Worm (Caenorhabditis elegans) whole organism, young adult: ENCODE results near the gene btb-7.

Experiments used
- B0019.2 ChIP-seq: fragments of 200-800 bp; sonication (Bioruptor generic); conservative IDR thresholded peaks from 2 replicates; pipeline ENCODE4 v1.3.6; 2022; ENCODE audit warnings: missing genetic modification reagents, missing genetic modification characterization, missing compliant biosample characterization
- C06A6.2 ChIP-seq: fragments of 200-800 bp; sonication (Bioruptor generic); conservative IDR thresholded peaks from 2 replicates; pipeline ENCODE4 v1.3.6; 2022; ENCODE audit warnings: missing genetic modification characterization, missing compliant biosample characterization
- C17E4.6 ChIP-seq: fragments of 200-800 bp; sonication (Bioruptor generic); IDR thresholded peaks from 2 replicates; pipeline ENCODE4 v1.3.6; 2022; ENCODE audit warnings: missing genetic modification reagents, missing genetic modification characterization, missing compliant biosample characterization
- F33H1.4 ChIP-seq: fragments of 200-800 bp; sonication (Bioruptor generic); IDR thresholded peaks from 2 replicates; pipeline ENCODE4 v1.3.6; 2022; ENCODE audit warnings: missing genetic modification reagents, missing genetic modification characterization, missing compliant biosample characterization
- F55B11.4 ChIP-seq: sonication (generic microtip); optimal IDR thresholded peaks from 2 replicates; lab custom pipeline; 2016; ENCODE audit warnings: missing compliant biosample characterization, missing genetic modification characterization, borderline replicate concordance; ENCODE audit not compliant: insufficient read depth
- F57A8.1 ChIP-seq: fragments of 200-800 bp; sonication (Bioruptor generic); optimal IDR thresholded peaks from 2 replicates; lab custom pipeline; 2018; ENCODE audit warnings: mild to moderate bottlenecking, missing genetic modification characterization, moderate library complexity, missing compliant biosample characterization
- K12H6.12 ChIP-seq: fragments of 200-800 bp; sonication (Bioruptor generic); optimal IDR thresholded peaks from 2 replicates; lab custom pipeline; 2018; ENCODE audit warnings: mild to moderate bottlenecking, missing genetic modification characterization, missing compliant biosample characterization
- T07F8.4 ChIP-seq: sonication (generic microtip); optimal IDR thresholded peaks from 2 replicates; lab custom pipeline; 2016; ENCODE audit warnings: mild to moderate bottlenecking, missing genetic modification characterization, moderate library complexity, missing compliant biosample characterization
- Y95B8A.8 ChIP-seq: fragments of 200-800 bp; sonication (Bioruptor generic); IDR thresholded peaks from 2 replicates; pipeline ENCODE4 v1.3.6; 2022; ENCODE audit warnings: missing genetic modification reagents, missing genetic modification characterization, missing compliant biosample characterization
- akir-1 ChIP-seq: fragments of 200-800 bp; sonication (Bioruptor generic); optimal IDR thresholded peaks from 2 replicates; lab custom pipeline; 2018; ENCODE audit warnings: mild to moderate bottlenecking, missing genetic modification characterization, moderate library complexity, missing compliant biosample characterization
- ama-1 ChIP-seq, 3 experiments: fragments of 150-350 bp in 1 of 3; sonication (generic microtip) in 2 of 3; optimal IDR thresholded peaks; 2 replicates each; lab custom pipeline; 2014 to 2018; ENCODE audit warnings: missing biosample characterization in 2 of 3, missing genetic modification characterization in 2 of 3, missing genetic modification reagents in 2 of 3
- atf-7 ChIP-seq: sonication (generic microtip); optimal IDR thresholded peaks from 2 replicates; lab custom pipeline; 2017; ENCODE audit warnings: mild to moderate bottlenecking, missing genetic modification characterization, missing compliant biosample characterization
- ceh-27 ChIP-seq: fragments of 200-800 bp; sonication (Bioruptor generic); optimal IDR thresholded peaks from 2 replicates; lab custom pipeline; 2018; ENCODE audit warnings: mild to moderate bottlenecking, missing genetic modification characterization, moderate library complexity, missing compliant biosample characterization
- ceh-79 ChIP-seq: sonication (generic microtip); optimal IDR thresholded peaks from 2 replicates; lab custom pipeline; 2017; ENCODE audit warnings: mild to moderate bottlenecking, missing genetic modification characterization, missing compliant biosample characterization
- ceh-91 ChIP-seq: fragments of 200-800 bp; sonication (Bioruptor generic); IDR thresholded peaks from 2 replicates; pipeline ENCODE4 v1.3.6; 2022; ENCODE audit warnings: missing genetic modification reagents, missing genetic modification characterization, missing compliant biosample characterization
- egl-44 ChIP-seq: fragments of 200-800 bp; sonication (Bioruptor generic); IDR thresholded peaks from 2 replicates; pipeline ENCODE4 v1.3.6; 2022; ENCODE audit warnings: missing genetic modification reagents, missing genetic modification characterization, missing compliant biosample characterization
- fkh-3 ChIP-seq: sonication (generic microtip); optimal IDR thresholded peaks from 2 replicates; lab custom pipeline; 2016; ENCODE audit warnings: mild to moderate bottlenecking, missing genetic modification characterization, missing compliant biosample characterization
- hmg-1.2 ChIP-seq: fragments of 200-800 bp; sonication (Bioruptor generic); IDR thresholded peaks from 2 replicates; pipeline ENCODE4 v1.3.6; 2022; ENCODE audit warnings: missing genetic modification reagents, missing genetic modification characterization, missing compliant biosample characterization
- lin-35 ChIP-seq, 3 experiments: fragments of 150-350 bp in 2 of 3; sonication (generic microtip) in 1 of 3; optimal IDR thresholded peaks; 2 replicates each; lab custom pipeline; 2014 to 2018; ENCODE audit warnings: missing biosample characterization in 3 of 3, missing genetic modification characterization in 3 of 3, missing genetic modification reagents in 3 of 3
- lin-54 ChIP-seq: fragments of 200-800 bp; sonication (Bioruptor generic); optimal IDR thresholded peaks from 2 replicates; lab custom pipeline; 2018; ENCODE audit warnings: mild to moderate bottlenecking, missing genetic modification characterization, missing compliant biosample characterization
- lir-1 ChIP-seq: fragments of 200-800 bp; sonication (Bioruptor generic); conservative IDR thresholded peaks from 2 replicates; pipeline ENCODE4 v1.3.6; 2022; ENCODE audit warnings: missing genetic modification reagents, missing genetic modification characterization, missing compliant biosample characterization
- madf-6 ChIP-seq: fragments of 200-800 bp; sonication (Bioruptor generic); IDR thresholded peaks from 2 replicates; pipeline ENCODE4 v1.3.6; 2022; ENCODE audit warnings: missing genetic modification reagents, missing genetic modification characterization, missing compliant biosample characterization
- mcd-1 ChIP-seq: fragments of 200-800 bp; sonication (Bioruptor generic); IDR thresholded peaks from 2 replicates; pipeline ENCODE4 v1.3.6; 2022; ENCODE audit warnings: missing genetic modification reagents, missing genetic modification characterization, missing compliant biosample characterization
- nhr-179 ChIP-seq: sonication (generic microtip); optimal IDR thresholded peaks from 2 replicates; lab custom pipeline; 2016; ENCODE audit warnings: mild to moderate bottlenecking, missing genetic modification characterization, missing compliant biosample characterization
- rcor-1 ChIP-seq: fragments of 200-800 bp; sonication (Bioruptor generic); IDR thresholded peaks from 2 replicates; pipeline ENCODE4 v1.3.6; 2022; ENCODE audit warnings: missing genetic modification reagents, missing genetic modification characterization, missing compliant biosample characterization
- rpc-1 ChIP-seq, 2 experiments: fragments of 150-350 bp in 1 of 2; sonication (generic microtip) in 1 of 2; optimal IDR thresholded peaks; 2 replicates each; lab custom pipeline; 2014 to 2018; ENCODE audit warnings: missing biosample characterization in 1 of 2, missing genetic modification characterization in 1 of 2, missing genetic modification reagents in 1 of 2, missing genotype in 1 of 2
- sdz-38 ChIP-seq: sonication (generic microtip); optimal IDR thresholded peaks from 2 replicates; lab custom pipeline; 2016; ENCODE audit warnings: missing genotype, missing genetic modification characterization, missing compliant biosample characterization
- snpc-1.1 ChIP-seq: sonication (generic microtip); optimal IDR thresholded peaks from 2 replicates; lab custom pipeline; 2017; ENCODE audit warnings: missing genetic modification characterization, mild to moderate bottlenecking, missing compliant biosample characterization, antibody characterized with exemption, moderate library complexity, missing genotype, missing genetic modification reagents; ENCODE audit not compliant: insufficient read depth
- zfh-2 ChIP-seq: fragments of 200-800 bp; sonication (Bioruptor generic); conservative IDR thresholded peaks from 2 replicates; pipeline ENCODE4 v1.3.6; 2022; ENCODE audit warnings: missing genetic modification reagents, missing genetic modification characterization, missing compliant biosample characterization
- ztf-22 ChIP-seq: fragments of 200-800 bp; sonication (Bioruptor generic); optimal IDR thresholded peaks from 2 replicates; lab custom pipeline; 2018; ENCODE audit warnings: mild to moderate bottlenecking, missing genetic modification characterization, moderate library complexity, missing compliant biosample characterization
- ztf-25 ChIP-seq: fragments of 200-800 bp; sonication (Bioruptor generic); IDR thresholded peaks from 2 replicates; pipeline ENCODE4 v1.3.6; 2022; ENCODE audit warnings: missing genetic modification reagents, missing genetic modification characterization, missing compliant biosample characterization
- ztf-26 ChIP-seq: sonication (generic microtip); optimal IDR thresholded peaks from 2 replicates; lab custom pipeline; 2017; ENCODE audit warnings: missing genetic modification characterization, missing compliant biosample characterization
- ztf-28 ChIP-seq: fragments of 200-800 bp; sonication (Bioruptor generic); IDR thresholded peaks from 2 replicates; pipeline ENCODE4 v1.3.6; 2022; ENCODE audit warnings: missing genetic modification reagents, missing genetic modification characterization, missing compliant biosample characterization

Gene btb-7

DNA sequence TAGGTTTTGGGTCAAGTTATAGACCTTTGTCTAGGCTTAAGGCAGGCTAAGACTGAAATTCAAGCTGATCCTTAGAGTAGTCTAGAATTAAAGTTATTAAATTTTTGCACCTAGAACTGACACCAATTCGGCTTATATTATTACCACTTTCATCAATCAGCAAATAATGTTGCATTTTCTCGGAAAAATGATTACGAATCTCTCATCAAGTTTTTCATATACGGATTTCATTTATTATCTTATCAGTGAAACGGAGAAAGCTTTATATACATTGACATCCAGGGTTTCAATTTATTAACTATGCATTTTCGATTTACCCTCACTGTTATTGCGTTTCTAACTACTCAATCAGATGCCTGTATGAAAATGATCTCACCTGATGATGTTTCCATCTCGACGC lies 28.2 kb downstream of the btb-7 start, which contains the start of gene K07G6.1 (continued):
- no peak for TF ChIP-seq ztf-25 (GFP tag; lab: Robert Waterston, UW)

DNA sequence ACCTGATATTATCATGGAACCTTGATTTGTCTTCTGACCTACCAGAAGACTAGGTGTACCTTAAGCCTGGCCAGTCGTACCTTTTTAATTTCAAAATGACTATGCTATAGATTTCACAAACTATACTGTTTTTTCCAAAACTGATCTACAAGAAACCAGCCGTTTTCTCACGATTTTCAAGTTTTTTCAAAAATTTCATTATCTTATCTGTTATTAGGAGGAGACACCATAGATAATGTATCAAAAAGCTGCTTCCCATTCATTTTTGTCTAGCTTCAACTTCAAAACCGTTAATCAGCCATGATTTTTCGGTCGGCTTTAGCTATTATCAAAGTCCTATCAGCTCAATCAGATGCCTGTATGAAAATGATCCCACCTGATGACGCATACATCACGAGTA lies 29.5 kb downstream of the btb-7 start, which contains the start of gene F36H5.12:
TSS of gene F36H5.12 (plus strand) at position 301 of the 400 bp plus-strand sequence.
- no peak for TF ChIP-seq F55B11.4
- no peak for TF ChIP-seq egl-44 (GFP tag; lab: Robert Waterston, UW)
- TF ChIP-seq C17E4.6 = no peak
- no peak for TF ChIP-seq atf-7 (tag; lab: Kevin White, UChicago)
- no peak for TF ChIP-seq lin-35 (GFP tag; optimal IDR thresholded peaks at IDR 0.05; lab: Kevin White, UChicago)
- TF ChIP-seq akir-1 (GFP tag; lab: Kevin White, UChicago) = no peak
- no peak for TF ChIP-seq zfh-2 (GFP tag; lab: Robert Waterston, UW)
- no peak for TF ChIP-seq lir-1 (GFP tag; lab: Robert Waterston, UW)
- TF ChIP-seq K12H6.12 (tag; lab: Kevin White, UChicago) = no peak
- no peak for TF ChIP-seq C06A6.2 (GFP tag; lab: Robert Waterston, UW)
- TF ChIP-seq mcd-1 = no peak
- TF ChIP-seq, all 124 proteins: peak for 0

DNA sequence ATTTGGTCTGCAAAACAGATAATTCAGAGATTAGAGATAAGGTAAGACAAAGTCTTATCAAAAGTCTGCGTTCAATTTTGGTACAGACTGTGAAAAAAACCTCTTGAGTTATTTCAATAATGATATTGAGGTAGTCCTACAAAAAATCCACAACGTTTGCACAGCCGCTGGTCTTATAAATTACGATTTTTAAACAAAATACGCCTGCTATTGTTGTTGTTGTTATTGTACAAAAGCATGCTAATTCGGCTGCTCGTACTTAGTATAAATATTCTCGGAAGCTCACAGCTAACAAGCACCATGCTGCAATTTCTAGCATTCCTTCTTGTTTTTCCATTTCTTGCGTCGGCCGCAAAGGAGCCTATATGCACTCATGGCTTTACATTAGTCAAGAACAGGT lies 31.1 kb downstream of the btb-7 start, which contains the start of gene clec-19:
TSS of gene clec-19 (plus strand) at position 301 of the 400 bp plus-strand sequence.
- no peak for TF ChIP-seq lin-54

DNA sequence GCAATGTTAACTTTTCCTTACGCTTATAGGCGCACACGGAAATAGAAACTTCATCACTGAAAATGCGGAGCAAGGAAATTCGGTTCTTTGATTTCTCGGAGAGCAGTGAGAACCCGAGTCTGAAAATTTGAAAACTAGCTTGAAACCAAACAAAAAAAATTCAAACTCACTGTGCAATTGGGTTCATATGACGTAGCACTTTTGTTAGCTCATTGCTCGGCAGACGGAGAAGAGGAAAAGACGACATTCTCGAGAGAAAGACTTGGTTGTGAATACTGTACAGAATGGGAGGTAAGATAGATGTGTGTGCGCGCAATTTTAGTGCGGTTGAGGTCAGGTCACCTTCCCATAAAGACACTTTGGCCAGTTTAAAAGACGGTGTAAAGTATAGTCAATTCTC lies 37.4 kb downstream of the btb-7 start, which contains the start of the genes F36H5.13 and F36H5.8:
TSS of gene F36H5.13 (minus strand) at position 101 of the 400 bp plus-strand sequence.
TSS of gene F36H5.8 (minus strand) at position 274 of the 400 bp plus-strand sequence.
- TF ChIP-seq ceh-79 (tag; lab: Kevin White, UChicago) (no peak), ceh-91 (GFP tag; lab: Robert Waterston, UW) (no peak), Y95B8A.8 (GFP tag; lab: Robert Waterston, UW) (no peak), fkh-3 (tag; lab: Kevin White, UChicago) (no peak), sdz-38 (tag; lab: Kevin White, UChicago) (no peak), T07F8.4 (no peak)

DNA sequence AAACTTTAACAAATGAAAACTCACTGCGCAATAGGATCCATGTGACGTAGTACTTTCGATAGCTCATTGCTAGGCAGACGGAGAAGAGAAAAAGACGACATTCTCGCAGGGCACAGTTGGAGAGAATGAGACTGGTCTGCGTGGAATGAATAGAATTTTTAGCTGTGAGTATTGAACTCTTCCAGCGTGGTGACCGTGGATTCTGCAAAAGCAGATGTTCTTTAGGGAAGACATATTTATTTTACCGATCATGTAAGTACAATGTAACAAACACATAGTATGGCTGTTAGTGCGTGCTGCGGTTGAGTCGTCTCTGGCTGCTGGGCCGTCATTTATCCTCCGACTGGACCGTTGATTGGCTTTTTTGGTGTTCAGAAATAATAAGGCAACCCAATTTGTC lies 40.0 kb downstream of the btb-7 start, which contains the start of gene F36H5.9:
TSS of gene F36H5.9 (minus strand) at position 101 of the 400 bp plus-strand sequence.
- no peak for TF ChIP-seq snpc-1.1 (tag; lab: Kevin White, UChicago)
- TF ChIP-seq madf-6 = no peak
- no peak for TF ChIP-seq atf-7 (tag; lab: Kevin White, UChicago)
- TF ChIP-seq F57A8.1 (GFP tag; lab: Kevin White, UChicago) = no peak
- no peak for TF ChIP-seq ztf-26

DNA sequence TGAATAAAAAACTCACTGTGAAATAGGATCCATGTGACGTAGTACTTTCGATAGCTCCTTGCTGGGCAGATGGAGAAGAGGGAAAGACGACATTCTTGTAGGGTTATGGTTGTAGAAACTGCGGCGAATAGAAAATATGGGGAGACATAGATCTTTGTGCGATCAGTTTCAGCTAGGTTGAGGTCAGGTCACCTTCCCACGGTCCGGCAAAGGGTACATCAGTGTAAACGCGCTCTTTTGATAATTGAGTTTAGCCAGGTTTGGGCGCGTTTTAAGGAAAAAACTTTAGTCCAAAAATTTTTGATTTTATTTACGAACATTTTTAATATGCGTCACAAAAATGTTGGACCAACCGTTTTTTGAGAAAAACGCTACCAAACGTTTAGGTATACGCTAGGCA lies 43.0 kb downstream of the btb-7 start, which contains the start of gene F36H5.17:
TSS of gene F36H5.17 (minus strand) at position 101 of the 400 bp plus-strand sequence.
- no peak for TF ChIP-seq nhr-179
- TF ChIP-seq rcor-1 (GFP tag; lab: Robert Waterston, UW) = no peak
- TF ChIP-seq ztf-22 (GFP tag; lab: Kevin White, UChicago) = no peak
- no peak for TF ChIP-seq F55B11.4
- TF ChIP-seq rpc-1 (optimal IDR thresholded peaks at IDR 0.05; lab: Kevin White, UChicago) = no peak
- no peak for TF ChIP-seq rpc-1 (tag; optimal IDR thresholded peaks at IDR 0.05; lab: Kevin White, UChicago)
- TF ChIP-seq hmg-1.2 (GFP tag; lab: Robert Waterston, UW) = no peak
- TF ChIP-seq ama-1 (optimal IDR thresholded peaks at IDR 0.05; lab: Kevin White, UChicago) = no peak
- TF ChIP-seq ama-1 (GFP tag; optimal IDR thresholded peaks at IDR 0.05; lab: Kevin White, UChicago) = no peak
- no peak for TF ChIP-seq F33H1.4 (GFP tag; lab: Robert Waterston, UW)
- no peak for TF ChIP-seq B0019.2 (GFP tag; lab: Robert Waterston, UW)
- TF ChIP-seq ceh-27 = no peak
- TF ChIP-seq ztf-28 (GFP tag; lab: Robert Waterston, UW) = no peak
